Worm (Caenorhabditis elegans) whole organism, L1 larva: ENCODE data around the gene C01G10.18.
A peak's percentile ranks its signal among the peaks of the same experiment; 100 is the strongest.
"Not testable (repeated sequence)": the region's sequence is repeated elsewhere in the genome, so short reads cannot be mapped to it uniquely, and the experiment has no call there.

Experiments
- C16A3.4 ChIP-seq: fragments of 150-350 bp; optimal IDR thresholded peaks from 2 replicates; lab custom pipeline; 2014; ENCODE audit warnings: missing biosample characterization, missing genetic modification characterization
- Y116A8C.19 ChIP-seq: sonication (generic microtip); optimal IDR thresholded peaks from 2 replicates; lab custom pipeline; 2016; ENCODE audit warnings: missing compliant biosample characterization, missing genetic modification characterization, borderline replicate concordance
- blmp-1 ChIP-seq: fragments of 150-350 bp; optimal IDR thresholded peaks from 2 replicates; lab custom pipeline; 2014; ENCODE audit warnings: missing biosample characterization, missing genetic modification characterization
- ceh-82 ChIP-seq, 3 experiments: fragments of 150-350 bp in 1 of 3; sonication (generic microtip) in 2 of 3; optimal IDR thresholded peaks; 2 replicates each; lab custom pipeline; 2014 to 2017; ENCODE audit warnings: missing biosample characterization in 3 of 3, missing genetic modification characterization in 3 of 3
- ceh-88 ChIP-seq: fragments of 200-800 bp; sonication (Bioruptor generic); IDR thresholded peaks from 2 replicates; pipeline ENCODE4 v1.3.6; 2022; ENCODE audit warnings: missing genetic modification characterization, missing compliant biosample characterization
- ceh-90 ChIP-seq: sonication (generic microtip); optimal IDR thresholded peaks from 2 replicates; lab custom pipeline; 2016; ENCODE audit warnings: missing genetic modification characterization, missing compliant biosample characterization
- fkh-4 ChIP-seq: sonication (generic microtip); optimal IDR thresholded peaks from 2 replicates; lab custom pipeline; 2016; ENCODE audit warnings: missing compliant biosample characterization, missing genetic modification characterization, borderline replicate concordance
- grh-1 ChIP-seq: fragments of 200-800 bp; sonication (Bioruptor generic); IDR thresholded peaks from 2 replicates; pipeline ENCODE4 v1.3.6; 2022; ENCODE audit warnings: missing genetic modification reagents, missing genetic modification characterization, missing compliant biosample characterization
- hlh-17 ChIP-seq: fragments of 200-800 bp; sonication (Bioruptor generic); optimal IDR thresholded peaks from 2 replicates; lab custom pipeline; 2018; ENCODE audit warnings: missing genetic modification characterization, mild to moderate bottlenecking, missing compliant biosample characterization, moderate library complexity, borderline replicate concordance
- isw-1 ChIP-seq: fragments of 200-800 bp; sonication (Bioruptor generic); IDR thresholded peaks from 2 replicates; pipeline ENCODE4 v1.3.6; 2022; ENCODE audit warnings: missing genetic modification characterization, missing compliant biosample characterization
- lin-14 ChIP-seq: fragments of 200-800 bp; sonication (Bioruptor generic); optimal IDR thresholded peaks from 2 replicates; lab custom pipeline; 2018; ENCODE audit warnings: mild to moderate bottlenecking, missing genetic modification characterization, moderate library complexity, missing compliant biosample characterization
- lin-35 ChIP-seq, 2 experiments: fragments of 150-350 bp; optimal IDR thresholded peaks; 2 replicates each; lab custom pipeline; 2014; ENCODE audit warnings: missing biosample characterization in 2 of 2, missing genetic modification characterization in 2 of 2, missing genetic modification reagents in 2 of 2
- lin-39 ChIP-seq: fragments of 150-350 bp; optimal IDR thresholded peaks from 2 replicates; lab custom pipeline; 2014; ENCODE audit warnings: missing biosample characterization, missing genetic modification reagents, missing genetic modification characterization
- mdl-1 ChIP-seq, 2 experiments: fragments of 150-350 bp; optimal IDR thresholded peaks; 2 replicates each; lab custom pipeline; 2014 to 2017; ENCODE audit warnings: missing biosample characterization in 2 of 2, missing genetic modification characterization in 2 of 2, inconsistent platforms in 1 of 2
- mef-2 ChIP-seq: fragments of 150-350 bp; optimal IDR thresholded peaks from 2 replicates; lab custom pipeline; 2014; ENCODE audit warnings: missing biosample characterization, missing genetic modification characterization
- nhr-19 ChIP-seq: fragments of 200-800 bp; sonication (Bioruptor generic); conservative IDR thresholded peaks from 2 replicates; pipeline ENCODE4 v1.3.6; 2022; ENCODE audit warnings: missing genetic modification characterization, missing compliant biosample characterization
- nhr-237 ChIP-seq: fragments of 150-350 bp; optimal IDR thresholded peaks from 2 replicates; lab custom pipeline; 2014; ENCODE audit warnings: missing biosample characterization, missing genetic modification characterization
- nhr-28 ChIP-seq: fragments of 150-350 bp; optimal IDR thresholded peaks from 2 replicates; lab custom pipeline; 2014; ENCODE audit warnings: missing biosample characterization, missing genetic modification characterization
- nhr-47 ChIP-seq: sonication (generic microtip); optimal IDR thresholded peaks from 2 replicates; lab custom pipeline; 2016; ENCODE audit warnings: mild to moderate bottlenecking, missing genetic modification characterization, moderate library complexity, missing compliant biosample characterization
- nhr-77 ChIP-seq: fragments of 150-350 bp; optimal IDR thresholded peaks from 2 replicates; lab custom pipeline; 2014; ENCODE audit warnings: missing biosample characterization, missing genetic modification characterization
- nhr-84 ChIP-seq: sonication (generic microtip); optimal IDR thresholded peaks from 2 replicates; lab custom pipeline; 2017; ENCODE audit warnings: missing biosample characterization, missing genetic modification characterization
- nhr-85 ChIP-seq: sonication (generic microtip); peaks from one replicate; lab custom pipeline; 2016; ENCODE audit warnings: missing genetic modification characterization, inconsistent platforms, missing compliant biosample characterization
- snu-23 ChIP-seq: sonication (generic microtip); optimal IDR thresholded peaks from 2 replicates; lab custom pipeline; 2016; ENCODE audit warnings: missing genetic modification characterization, missing compliant biosample characterization
- sox-4 ChIP-seq: sonication (generic microtip); optimal IDR thresholded peaks from 2 replicates; lab custom pipeline; 2016; ENCODE audit warnings: missing genetic modification characterization, missing compliant biosample characterization
- sup-37 ChIP-seq: fragments of 200-800 bp; sonication (Bioruptor generic); optimal IDR thresholded peaks from 2 replicates; lab custom pipeline; 2018; ENCODE audit warnings: mild to moderate bottlenecking, missing genetic modification characterization, missing compliant biosample characterization
- swsn-7 ChIP-seq: sonication (generic microtip); optimal IDR thresholded peaks from 2 replicates; lab custom pipeline; 2016; ENCODE audit warnings: missing genetic modification characterization, missing compliant biosample characterization
- tbx-2 ChIP-seq: sonication (generic microtip); optimal IDR thresholded peaks from 2 replicates; lab custom pipeline; 2016; ENCODE audit warnings: missing genetic modification characterization, missing compliant biosample characterization
- vab-15 ChIP-seq: sonication (generic microtip); optimal IDR thresholded peaks from 2 replicates; lab custom pipeline; 2017; ENCODE audit warnings: missing genotype, mild to moderate bottlenecking, missing genetic modification characterization, missing compliant biosample characterization
- xbp-1 ChIP-seq: sonication (generic microtip); optimal IDR thresholded peaks from 2 replicates; lab custom pipeline; 2016; ENCODE audit warnings: missing genetic modification characterization, missing compliant biosample characterization
- ztf-11 ChIP-seq, 2 experiments: sonication (generic microtip); optimal IDR thresholded peaks; 2 replicates each; lab custom pipeline; 2016 to 2017; ENCODE audit warnings: missing genetic modification characterization in 2 of 2, missing biosample characterization in 1 of 2, missing compliant biosample characterization in 1 of 2
- ztf-4 ChIP-seq: fragments of 150-350 bp; optimal IDR thresholded peaks from 2 replicates; lab custom pipeline; 2014; ENCODE audit warnings: missing biosample characterization, missing genetic modification characterization

C01G10.18 gene

DNA sequence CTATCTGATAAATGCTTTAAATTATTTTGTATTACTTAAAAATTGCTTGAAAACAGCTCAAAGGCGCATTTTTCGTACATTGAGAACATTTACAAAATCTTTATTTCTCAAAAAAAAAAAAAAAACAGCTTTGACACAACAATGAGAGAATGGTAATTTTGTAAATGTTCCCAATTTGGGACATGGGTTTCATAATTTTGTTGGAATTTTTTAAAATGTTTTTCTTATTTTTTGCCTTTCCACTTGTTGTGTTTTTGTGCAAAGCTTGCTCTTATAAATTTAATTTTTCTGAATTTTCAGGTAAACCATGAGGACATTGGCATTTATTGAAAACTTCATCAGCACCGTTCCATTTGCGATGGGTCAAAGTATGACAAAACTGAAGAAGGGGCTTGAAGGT, 23.1 kb upstream of the C01G10.18 start, which contains the start of gene T01G5.7:
TSS of gene T01G5.7 (plus strand) at position 301 of the 400 bp plus-strand sequence.
- no peak for TF ChIP-seq nhr-19 (GFP tag; lab: Robert Waterston, UW)
- TF ChIP-seq ceh-88: no peak
- TF ChIP-seq lin-14 (GFP tag; lab: Kevin White, UChicago): no peak
- TF ChIP-seq lin-35 (GFP tag; optimal IDR thresholded peaks at IDR 0.05; lab: Kevin White, UChicago): no peak

DNA sequence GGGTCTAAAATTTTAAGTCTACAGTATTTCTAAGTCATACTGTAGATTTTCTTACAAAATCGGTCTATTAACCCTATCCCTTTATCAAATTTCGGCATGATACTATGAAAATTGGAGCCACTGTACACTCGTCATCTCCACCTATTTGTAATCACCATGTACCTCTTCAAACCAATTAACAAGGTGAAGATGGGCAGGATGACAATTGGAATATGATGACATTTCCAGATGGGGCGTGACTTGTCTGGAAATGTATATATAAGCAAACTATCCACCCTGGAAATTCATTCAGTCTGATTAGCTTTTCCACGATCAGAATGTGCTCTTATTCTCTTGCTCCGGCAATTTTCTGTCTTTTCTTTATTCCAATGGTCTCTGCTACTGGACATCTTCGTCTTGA, 20.7 kb upstream of the C01G10.18 start, which contains the start of gene Y75B12A.2:
TSS of gene Y75B12A.2 (plus strand) at position 301 of the 400 bp plus-strand sequence.
- TF ChIP-seq swsn-7: no peak
- TF ChIP-seq hlh-17: no peak
- no peak for TF ChIP-seq sox-4 (tag; lab: Kevin White, UChicago)
- no peak for TF ChIP-seq ceh-90
- TF ChIP-seq snu-23 (GFP tag; lab: Kevin White, UChicago): no peak
- no peak for TF ChIP-seq lin-39 (tag; lab: Kevin White, UChicago)
- no peak for TF ChIP-seq sup-37 (GFP tag; lab: Kevin White, UChicago)
- no peak for TF ChIP-seq nhr-84 (tag; lab: Kevin White, UChicago)

DNA sequence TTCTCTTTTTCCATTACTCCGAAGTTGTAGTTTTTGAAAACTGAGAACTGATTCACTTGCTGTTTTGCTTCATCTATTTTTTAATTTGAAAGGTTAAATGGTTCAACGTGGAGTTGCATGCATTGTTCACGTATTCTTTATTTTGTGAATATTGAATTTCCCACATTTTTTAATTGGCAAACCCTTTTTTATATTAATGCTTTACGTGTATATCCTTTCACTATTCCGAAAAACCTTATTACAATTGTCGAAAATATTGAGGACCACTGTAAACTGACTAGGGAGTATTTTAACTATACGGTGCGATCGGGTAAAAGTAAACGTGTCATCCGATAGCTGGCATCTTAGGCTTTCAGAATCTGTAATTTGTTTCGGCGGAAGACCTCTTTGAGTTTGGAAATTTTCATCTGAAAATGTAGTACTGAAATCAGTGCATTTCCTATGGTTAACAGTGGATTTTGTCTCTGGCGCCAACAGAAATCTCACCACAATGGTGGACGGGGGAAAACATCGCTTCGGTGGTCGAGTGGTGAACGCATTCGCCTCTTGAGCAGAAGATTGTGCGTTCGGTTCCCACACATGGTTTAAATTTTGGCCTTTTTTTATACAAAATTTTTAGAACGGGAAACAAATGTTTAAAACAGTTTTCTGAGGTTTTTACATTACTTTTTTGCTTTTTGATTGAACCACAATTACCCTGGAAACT, 17.5 kb upstream of the C01G10.18 start, which contains the start of gene C01G10.14:
TSS of gene C01G10.14 (minus strand) at position 51 of the 706 bp plus-strand sequence.
- not testable (repeated sequence) for TF ChIP-seq nhr-28; grh-1 (GFP tag; lab: Robert Waterston, UW); ceh-82 (tag; optimal IDR thresholded peaks at IDR 0.05; lab: Kevin White, UChicago)

DNA sequence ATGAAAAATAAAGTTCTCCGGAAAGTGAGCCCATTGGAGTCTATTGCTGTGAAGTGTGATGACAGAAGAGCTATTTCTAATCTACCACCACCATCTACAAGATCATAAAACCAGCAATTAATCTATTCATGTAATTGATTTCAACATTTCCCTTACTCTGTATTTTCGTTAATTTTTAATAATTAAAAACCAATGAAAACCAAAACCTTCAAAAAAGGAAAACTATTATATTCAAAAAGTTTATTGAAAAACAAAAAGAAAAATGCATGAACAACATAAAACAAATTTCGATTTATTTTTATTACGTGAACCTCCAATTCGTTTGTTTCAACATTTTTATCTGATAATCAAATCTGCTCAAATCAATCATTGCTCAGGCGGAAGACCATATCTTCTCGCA, 10.9 kb upstream of the C01G10.18 start, which contains the start of gene C01G10.1:
TSS of gene C01G10.1 (plus strand) at position 301 of the 400 bp plus-strand sequence.
- no peak for TF ChIP-seq mef-2 (tag; lab: Kevin White, UChicago)
- no peak for TF ChIP-seq C16A3.4 (tag; lab: Kevin White, UChicago)
- no peak for TF ChIP-seq blmp-1
- TF ChIP-seq nhr-47 (tag; lab: Kevin White, UChicago): no peak
- no peak for TF ChIP-seq mdl-1 (tag; optimal IDR thresholded peaks at IDR 0.05; lab: Kevin White, UChicago)
- TF ChIP-seq nhr-85 (tag; lab: Kevin White, UChicago): no peak
- no peak for TF ChIP-seq ztf-4 (tag; lab: Kevin White, UChicago)
- no peak for TF ChIP-seq nhr-77 (tag; lab: Kevin White, UChicago)
- TF ChIP-seq ztf-11 (tag; optimal IDR thresholded peaks at IDR 0.05; lab: Kevin White, UChicago): no peak
- no peak for TF ChIP-seq isw-1 (GFP tag; lab: Robert Waterston, UW)
- TF ChIP-seq vab-15 (tag; lab: Kevin White, UChicago): no peak

DNA sequence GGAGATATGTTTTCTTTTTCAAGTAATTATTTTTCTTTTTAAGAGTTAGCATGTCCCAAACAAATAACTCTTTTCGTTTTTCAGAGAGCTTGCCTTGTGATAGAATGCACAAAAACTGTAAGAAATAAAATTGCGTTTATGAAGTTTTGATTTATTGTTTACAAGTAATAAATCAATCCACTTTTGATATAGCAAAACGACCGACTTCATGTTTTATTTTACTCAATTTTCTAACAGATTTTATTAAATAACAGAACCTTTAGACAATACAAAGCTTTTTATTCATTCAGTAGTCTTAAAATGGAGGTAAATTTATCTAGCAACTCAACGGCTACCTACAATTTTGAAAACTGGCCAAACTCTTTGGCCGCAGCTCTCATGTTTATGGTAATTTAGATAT, 6.2 kb upstream of the C01G10.18 start, which contains the start of gene srx-78:
TSS of gene srx-78 (plus strand) at position 301 of the 400 bp plus-strand sequence.
- TF ChIP-seq nhr-237 (tag; lab: Kevin White, UChicago): no peak
- no peak for TF ChIP-seq Y116A8C.19
- TF ChIP-seq xbp-1 (tag; lab: Kevin White, UChicago): no peak
- no peak for TF ChIP-seq tbx-2
- TF ChIP-seq blmp-1: no peak
- no peak for TF ChIP-seq swsn-7
- TF ChIP-seq lin-35 (GFP tag; optimal IDR thresholded peaks at IDR 0.05; lab: Kevin White, UChicago): no peak
- TF ChIP-seq, all 84 proteins: peak for 0

- TF ChIP-seq fkh-4 (tag; lab: Kevin White, UChicago) (no peak), nhr-77 (tag; lab: Kevin White, UChicago) (peak; percentile 14)
These were observed 4.2 kb upstream of the C01G10.18 start, which contains the start of gene txt-12 for ce11 chrV:15092666-15093065. Gene txt-12, plus strand, starts transcription at chrV:15092966.
